Fruit fly (Drosophila melanogaster) whole organism, embryonic: ENCODE data around the gene her.

ENCODE experiments used
- Atf6 ChIP-seq: fragments of 200-800 bp; sonication (Bioruptor generic); IDR thresholded peaks from 2 replicates; pipeline ENCODE4 v1.3.6; 2022; ENCODE audit warnings: missing biosample characterization, missing genetic modification characterization
- BEAF-32 ChIP-seq: fragments of 200-800 bp; sonication (Bioruptor generic); optimal IDR thresholded peaks from 3 replicates; lab custom pipeline; 2017; ENCODE audit warnings: missing biosample characterization, missing genetic modification characterization, mild to moderate bottlenecking, moderate library complexity, missing genetic modification reagents
- CG10321 ChIP-seq: fragments of 200-800 bp; sonication (Bioruptor generic); IDR thresholded peaks from 2 replicates; pipeline ENCODE4 v1.3.6; 2022; ENCODE audit warnings: missing biosample characterization, missing genetic modification characterization
- CG1233 ChIP-seq: fragments of 200-800 bp; sonication (Bioruptor generic); optimal IDR thresholded peaks from 4 replicates; lab custom pipeline; 2018; ENCODE audit warnings: missing biosample characterization, mild to moderate bottlenecking, missing genetic modification characterization
- CG13424 ChIP-seq: fragments of 200-800 bp; sonication (Bioruptor generic); optimal IDR thresholded peaks from 2 replicates; lab custom pipeline; 2019; ENCODE audit warnings: missing biosample characterization, mild to moderate bottlenecking, missing genetic modification characterization, moderate library complexity
- CG15696 ChIP-seq: fragments of 200-800 bp; sonication (Bioruptor generic); optimal IDR thresholded peaks from 2 replicates; lab custom pipeline; 2019; ENCODE audit warnings: missing biosample characterization, mild to moderate bottlenecking, missing genetic modification characterization, moderate library complexity
- CG17829 ChIP-seq: fragments of 200-800 bp; optimal IDR thresholded peaks from 2 replicates; lab custom pipeline; 2019; ENCODE audit warnings: missing biosample characterization, mild to moderate bottlenecking, missing genetic modification characterization, moderate library complexity
- CG18262 ChIP-seq: fragments of 200-800 bp; optimal IDR thresholded peaks from 3 replicates; lab custom pipeline; 2019; ENCODE audit warnings: missing biosample characterization, mild to moderate bottlenecking, missing genetic modification characterization, moderate library complexity
- CG18619 ChIP-seq: fragments of 200-800 bp; sonication (Bioruptor generic); optimal IDR thresholded peaks from 3 replicates; lab custom pipeline; 2017; ENCODE audit warnings: missing biosample characterization, mild to moderate bottlenecking, missing genetic modification characterization
- CG30020 ChIP-seq: fragments of 200-800 bp; optimal IDR thresholded peaks from 2 replicates; lab custom pipeline; 2019; ENCODE audit warnings: missing biosample characterization, mild to moderate bottlenecking, missing genetic modification characterization, moderate library complexity
- CG34224 ChIP-seq: fragments of 200-800 bp; sonication (Bioruptor generic); IDR thresholded peaks from 3 replicates; pipeline ENCODE4 v1.3.6; 2022; ENCODE audit warnings: missing biosample characterization, missing genetic modification characterization; ENCODE audit not compliant: partially characterized antibody
- CG3995 ChIP-seq: fragments of 200-800 bp; sonication (Bioruptor generic); optimal IDR thresholded peaks from 3 replicates; lab custom pipeline; 2016; ENCODE audit warnings: missing biosample characterization, missing genetic modification characterization
- CG4617 ChIP-seq: fragments of 200-800 bp; sonication (Bioruptor generic); optimal IDR thresholded peaks from 3 replicates; lab custom pipeline; 2016; ENCODE audit warnings: missing biosample characterization, missing genetic modification characterization, borderline replicate concordance
- CG6854 ChIP-seq: fragments of 200-800 bp; sonication (Bioruptor generic); optimal IDR thresholded peaks from 3 replicates; lab custom pipeline; 2017; ENCODE audit warnings: missing biosample characterization, mild to moderate bottlenecking, missing genetic modification characterization
- CG8290 ChIP-seq, 3 experiments: fragments of 200-800 bp; sonication (Bioruptor generic); optimal IDR thresholded peaks; 2 replicates each; lab custom pipeline; 2016 to 2019; ENCODE audit warnings: missing biosample characterization in 3 of 3, missing genetic modification characterization in 3 of 3, mild to moderate bottlenecking in 2 of 3, moderate library complexity in 1 of 3
- CG9932 ChIP-seq: fragments of 200-800 bp; sonication (Bioruptor generic); IDR thresholded peaks from 2 replicates; pipeline ENCODE4 v1.3.6; 2022; ENCODE audit warnings: missing biosample characterization, missing genetic modification characterization
- CrebB ChIP-seq: fragments of 200-800 bp; sonication (Bioruptor generic); optimal IDR thresholded peaks from 3 replicates; lab custom pipeline; 2018; ENCODE audit warnings: missing biosample characterization, mild to moderate bottlenecking, missing genetic modification characterization
- D19A ChIP-seq: fragments of 200-800 bp; optimal IDR thresholded peaks from 3 replicates; lab custom pipeline; 2019; ENCODE audit warnings: missing biosample characterization, mild to moderate bottlenecking, missing genetic modification characterization, moderate library complexity
- D19B ChIP-seq: fragments of 200-800 bp; sonication (Bioruptor generic); optimal IDR thresholded peaks from 2 replicates; lab custom pipeline; 2017; ENCODE audit warnings: missing biosample characterization, mild to moderate bottlenecking, missing genetic modification characterization
- Deaf1 ChIP-seq: fragments of 200-800 bp; optimal IDR thresholded peaks from 3 replicates; lab custom pipeline; 2019; ENCODE audit warnings: missing biosample characterization, mild to moderate bottlenecking, missing genetic modification characterization, moderate library complexity
- Doc3 ChIP-seq: fragments of 200-800 bp; sonication (Bioruptor generic); IDR thresholded peaks from 3 replicates; pipeline ENCODE4 v1.3.6; 2022; ENCODE audit warnings: missing biosample characterization, missing genetic modification characterization; ENCODE audit not compliant: partially characterized antibody
- GATAe ChIP-seq: fragments of 200-800 bp; sonication (Bioruptor generic); conservative IDR thresholded peaks from 2 replicates; pipeline ENCODE4 v1.3.6; 2022; ENCODE audit warnings: missing biosample characterization, missing genetic modification characterization
- PHDP ChIP-seq: fragments of 200-800 bp; sonication (Bioruptor generic); optimal IDR thresholded peaks from 3 replicates; lab custom pipeline; 2018; ENCODE audit warnings: missing biosample characterization, mild to moderate bottlenecking, missing genetic modification characterization, moderate library complexity
- Scr ChIP-seq: fragments of 200-800 bp; sonication (Bioruptor generic); IDR thresholded peaks from 2 replicates; pipeline ENCODE4 v1.3.6; 2022; ENCODE audit warnings: missing biosample characterization, missing genetic modification characterization; ENCODE audit not compliant: partially characterized antibody
- al ChIP-seq: fragments of 200-800 bp; sonication (Bioruptor generic); IDR thresholded peaks from 2 replicates; pipeline ENCODE4 v1.3.6; 2022; ENCODE audit warnings: missing biosample characterization, missing genetic modification characterization
- amos ChIP-seq: fragments of 200-800 bp; sonication (Bioruptor generic); IDR thresholded peaks from 2 replicates; pipeline ENCODE4 v1.3.6; 2022; ENCODE audit warnings: missing biosample characterization, missing genetic modification characterization; ENCODE audit not compliant: partially characterized antibody
- cg ChIP-seq: fragments of 200-800 bp; sonication (Bioruptor generic); optimal IDR thresholded peaks from 3 replicates; lab custom pipeline; 2019; ENCODE audit warnings: missing biosample characterization, mild to moderate bottlenecking, missing genetic modification characterization, moderate library complexity
- fd96Cb ChIP-seq: fragments of 200-800 bp; sonication (Bioruptor generic); optimal IDR thresholded peaks from 2 replicates; lab custom pipeline; 2018; ENCODE audit warnings: missing biosample characterization, mild to moderate bottlenecking, missing genetic modification characterization, moderate library complexity
- gce ChIP-seq: fragments of 200-800 bp; sonication (Bioruptor generic); IDR thresholded peaks from 3 replicates; pipeline ENCODE4 v1.3.6; 2022; ENCODE audit warnings: missing biosample characterization, missing genetic modification characterization
- gem ChIP-seq: fragments of 200-800 bp; sonication (Bioruptor generic); optimal IDR thresholded peaks from 2 replicates; lab custom pipeline; 2019; ENCODE audit warnings: missing biosample characterization, mild to moderate bottlenecking, missing genetic modification characterization, moderate library complexity
- grau ChIP-seq: fragments of 200-800 bp; optimal IDR thresholded peaks from 3 replicates; lab custom pipeline; 2019; ENCODE audit warnings: missing biosample characterization, mild to moderate bottlenecking, missing genetic modification characterization, moderate library complexity
- inv ChIP-seq: fragments of 200-800 bp; sonication (Bioruptor generic); IDR thresholded peaks from 2 replicates; pipeline ENCODE4 v1.3.6; 2022; ENCODE audit warnings: missing biosample characterization, missing genetic modification characterization; ENCODE audit not compliant: partially characterized antibody
- lbe ChIP-seq: fragments of 200-800 bp; sonication (Bioruptor generic); optimal IDR thresholded peaks from 2 replicates; lab custom pipeline; 2016; ENCODE audit warnings: missing biosample characterization, mild to moderate bottlenecking, missing genetic modification characterization
- lilli ChIP-seq: fragments of 200-800 bp; sonication (Bioruptor generic); optimal IDR thresholded peaks from 3 replicates; lab custom pipeline; 2016; ENCODE audit warnings: missing biosample characterization, missing genetic modification characterization
- mirr ChIP-seq: fragments of 200-800 bp; sonication (Bioruptor generic); optimal IDR thresholded peaks from 3 replicates; lab custom pipeline; 2018; ENCODE audit warnings: missing biosample characterization, mild to moderate bottlenecking, missing genetic modification characterization
- nerfin-2 ChIP-seq: fragments of 200-800 bp; sonication (Bioruptor generic); IDR thresholded peaks from 2 replicates; pipeline ENCODE4 v1.3.6; 2022; ENCODE audit warnings: missing biosample characterization, missing genetic modification characterization; ENCODE audit not compliant: partially characterized antibody
- pan ChIP-seq, 4 experiments: fragments of >200 bp in 3 of 4; fragments of 200-800 bp in 1 of 4; sonication (Bioruptor generic) in 1 of 4; optimal IDR thresholded peaks in 3 of 4; IDR thresholded peaks in 1 of 4; 2 replicates each; pipeline versions ENCODE4 v1.3.6 to Lab custom; 2017 to 2022; ENCODE audit warnings: missing biosample characterization in 2 of 4, missing genetic modification characterization in 2 of 4, mixed read lengths in 1 of 4
- phol ChIP-seq: fragments of 200-800 bp; sonication (Bioruptor generic); optimal IDR thresholded peaks from 3 replicates; lab custom pipeline; 2018; ENCODE audit warnings: missing biosample characterization, mild to moderate bottlenecking, missing genetic modification characterization, moderate library complexity
- repo ChIP-seq: fragments of 200-800 bp; sonication (Bioruptor generic); optimal IDR thresholded peaks from 2 replicates; lab custom pipeline; 2016; ENCODE audit warnings: missing biosample characterization, missing genetic modification characterization
- sens ChIP-seq: fragments of 200-800 bp; sonication (Bioruptor generic); peaks from one replicate; lab custom pipeline; 2016; ENCODE audit warnings: missing biosample characterization, missing genetic modification characterization
- sima ChIP-seq: fragments of 200-800 bp; sonication (Bioruptor generic); optimal IDR thresholded peaks from 2 replicates; lab custom pipeline; 2016; ENCODE audit warnings: missing biosample characterization, missing genetic modification characterization
- ssp ChIP-seq: fragments of 200-800 bp; sonication (Bioruptor generic); IDR thresholded peaks from 2 replicates; pipeline ENCODE4 v1.3.6; 2022; ENCODE audit warnings: missing biosample characterization, missing genetic modification characterization
- tll ChIP-seq, 2 experiments: fragments of 200-800 bp in 1 of 2; fragments of >200 bp in 1 of 2; sonication (Bioruptor generic) in 1 of 2; optimal IDR thresholded peaks; 2 replicates each; lab custom pipeline; 2017 to 2019; ENCODE audit warnings: missing biosample characterization in 2 of 2, missing genetic modification characterization in 2 of 2, mild to moderate bottlenecking in 1 of 2, moderate library complexity in 1 of 2
- trem ChIP-seq: fragments of 200-800 bp; optimal IDR thresholded peaks from 3 replicates; lab custom pipeline; 2019; ENCODE audit warnings: missing biosample characterization, mild to moderate bottlenecking, missing genetic modification characterization, moderate library complexity
- tx ChIP-seq: fragments of 200-800 bp; sonication (Bioruptor generic); optimal IDR thresholded peaks from 2 replicates; lab custom pipeline; 2016; ENCODE audit warnings: missing biosample characterization, missing genetic modification characterization
- vnd ChIP-seq: fragments of 200-800 bp; sonication (Bioruptor generic); IDR thresholded peaks from 3 replicates; pipeline ENCODE4 v1.3.6; 2022; ENCODE audit warnings: missing biosample characterization, missing genetic modification characterization; ENCODE audit not compliant: partially characterized antibody
- wdn ChIP-seq: fragments of 200-800 bp; sonication (Bioruptor generic); IDR thresholded peaks from 2 replicates; pipeline ENCODE4 v1.3.6; 2022; ENCODE audit warnings: missing biosample characterization, missing genetic modification characterization
- zfh2 ChIP-seq: fragments of 200-800 bp; sonication (Bioruptor generic); optimal IDR thresholded peaks from 2 replicates; lab custom pipeline; 2016; ENCODE audit warnings: missing biosample characterization, missing genetic modification characterization

her gene

DNA sequence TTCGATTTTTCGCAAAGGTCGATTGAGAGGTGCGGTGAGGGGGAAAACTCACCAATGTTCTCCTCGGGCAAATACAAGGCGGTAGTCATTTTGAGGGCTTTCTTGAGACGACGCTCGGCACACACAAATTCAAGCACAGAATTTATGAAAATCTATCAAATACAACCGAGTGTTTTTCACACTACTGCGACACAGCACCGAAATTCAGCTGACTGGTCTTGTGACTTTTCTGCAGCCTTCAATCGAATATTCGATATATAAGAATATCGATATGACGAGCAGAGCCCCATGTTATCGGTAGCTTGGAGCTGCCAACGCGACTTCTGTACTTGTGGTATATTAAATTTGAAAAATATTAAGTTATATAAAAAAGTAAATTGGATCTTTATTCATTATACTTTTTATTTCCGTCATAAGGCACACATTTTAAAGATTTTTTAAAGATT is 50.6 kb downstream of the her start, which contains the start of gene VhaSFD (continued):
- TF ChIP-seq CG6854 (GFP tag; lab: Kevin White, UChicago) (peak; percentile 60), CG10321 (GFP tag; lab: Robert Waterston, UW) (no peak), CG30020 (tag; lab: Kevin White, UChicago) (peak; percentile 41), CG18262 (tag; lab: Kevin White, UChicago) (peak; percentile 31), CG1233 (peak; percentile 5), CG3995 (GFP tag; lab: Kevin White, UChicago) (peak; percentile 55), mirr (GFP tag; lab: Kevin White, UChicago) (peak; percentile 33), D19A (peak; percentile 65), CrebB (tag; lab: Kevin White, UChicago) (peak; percentile 31), CG34224 (GFP tag; lab: Robert Waterston, UW) (peak; percentile 72), PHDP (tag; lab: Kevin White, UChicago) (peak; percentile 0), Scr (GFP tag; lab: Robert Waterston, UW) (peak; percentile 49), CG17829 (tag; lab: Kevin White, UChicago) (peak; percentile 56), Atf6 (GFP tag; lab: Robert Waterston, UW) (no peak), CG9932 (GFP tag; lab: Robert Waterston, UW) (peak; percentile 53), cg (GFP tag; lab: Kevin White, UChicago) (peak; percentile 75), gce (GFP tag; lab: Robert Waterston, UW) (no peak), CG4617 (peak; percentile 71), D19B (GFP tag; lab: Kevin White, UChicago) (no peak), pan (optimal IDR thresholded peaks at IDR 0.05; lab: Kevin White, UChicago) (no peak), pan (GFP tag; optimal IDR thresholded peaks at IDR 0.05 in 1 of 2, IDR thresholded peaks at IDR 0.05 in 1 of 2) (peak in 1 of 2 experiments; percentile 34), inv (GFP tag; lab: Robert Waterston, UW) (peak; percentile 53), CG8290 (GFP tag; optimal IDR thresholded peaks at IDR 0.05; lab: Kevin White, UChicago) (no peak), CG8290 (tag; optimal IDR thresholded peaks at IDR 0.05; lab: Kevin White, UChicago) (peak in 1 of 2 experiments; percentile 71), lilli (GFP tag; lab: Kevin White, UChicago) (peak; percentile 40), tx (GFP tag; lab: Kevin White, UChicago) (no peak), trem (tag; lab: Kevin White, UChicago) (peak; percentile 99), gem (no peak), GATAe (no peak), fd96Cb (tag; lab: Kevin White, UChicago) (peak; percentile 3), ssp (GFP tag; lab: Robert Waterston, UW) (no peak), Doc3 (GFP tag; lab: Robert Waterston, UW) (peak; percentile 67), sens (GFP tag; lab: Kevin White, UChicago) (peak; percentile 74), nerfin-2 (GFP tag; lab: Robert Waterston, UW) (peak; percentile 76), phol (tag; lab: Kevin White, UChicago) (peak; percentile 35), sima (GFP tag; lab: Kevin White, UChicago) (no peak), zfh2 (no peak), vnd (GFP tag; lab: Robert Waterston, UW) (peak; percentile 57; the same call in 1 of the 3 replicates), tll (GFP tag; optimal IDR thresholded peaks at IDR 0.05; lab: Kevin White, UChicago) (peak in 1 of 2 experiments; percentile 31), al (GFP tag; lab: Robert Waterston, UW) (no peak), repo (GFP tag; lab: Kevin White, UChicago) (no peak), CG15696 (peak; percentile 28), lbe (peak; percentile 61), grau (peak; percentile 42), CG18619 (GFP tag; lab: Kevin White, UChicago) (no peak), CG13424 (tag; lab: Kevin White, UChicago) (peak; percentile 5), wdn (GFP tag; lab: Robert Waterston, UW) (no peak), amos (GFP tag; lab: Robert Waterston, UW) (peak; percentile 69; the same call in 1 of the 2 replicates), Deaf1 (no peak), BEAF-32 (GFP tag; lab: Kevin White, UChicago) (peak; percentile 62)
